Worm (Caenorhabditis elegans) whole organism, mixed stage, embryonic: Measurements from ENCODE around the gene cyn-3.
"Not testable (repeated sequence)": the region's sequence is repeated elsewhere in the genome, so short reads cannot be mapped to it uniquely, and the experiment has no call there.

Experiments
- M03D4.4 ChIP-seq: sonication (generic microtip); optimal IDR thresholded peaks from 2 replicates; lab custom pipeline; 2017; ENCODE audit warnings: mild to moderate bottlenecking, missing genetic modification characterization, missing compliant biosample characterization
- bed-3 ChIP-seq: fragments of 200-800 bp; sonication (Bioruptor generic); optimal IDR thresholded peaks from 3 replicates; lab custom pipeline; 2018; ENCODE audit warnings: mild to moderate bottlenecking, missing genetic modification characterization, moderate library complexity, missing compliant biosample characterization
- blmp-1 ChIP-seq: fragments of 150-350 bp; optimal IDR thresholded peaks from 2 replicates; lab custom pipeline; 2014; ENCODE audit warnings: missing biosample characterization, missing genetic modification characterization
- ceh-39 ChIP-seq: fragments of 150-350 bp; optimal IDR thresholded peaks from 2 replicates; lab custom pipeline; 2014; ENCODE audit warnings: missing biosample characterization, missing genetic modification characterization
- ceh-43 ChIP-seq: fragments of 200-800 bp; sonication (Bioruptor generic); optimal IDR thresholded peaks from 2 replicates; lab custom pipeline; 2018; ENCODE audit warnings: mild to moderate bottlenecking, missing genetic modification characterization, moderate library complexity, missing compliant biosample characterization
- ceh-83 ChIP-seq: fragments of 200-800 bp; sonication (Bioruptor generic); optimal IDR thresholded peaks from 2 replicates; lab custom pipeline; 2018; ENCODE audit warnings: mild to moderate bottlenecking, missing genetic modification characterization, missing compliant biosample characterization
- drap-1 ChIP-seq: fragments of 200-800 bp; sonication (Bioruptor generic); optimal IDR thresholded peaks from 3 replicates; lab custom pipeline; 2018; ENCODE audit warnings: mild to moderate bottlenecking, missing genetic modification characterization, missing compliant biosample characterization
- elt-3 ChIP-seq: fragments of 150-350 bp; optimal IDR thresholded peaks from 2 replicates; lab custom pipeline; 2014; ENCODE audit warnings: missing biosample characterization, missing genetic modification characterization
- flh-1 ChIP-seq: fragments of 200-800 bp; sonication (Bioruptor generic); optimal IDR thresholded peaks from 2 replicates; lab custom pipeline; 2018; ENCODE audit warnings: mild to moderate bottlenecking, missing genetic modification characterization, moderate library complexity, missing compliant biosample characterization
- ham-2 ChIP-seq: fragments of 200-800 bp; sonication (Bioruptor generic); optimal IDR thresholded peaks from 2 replicates; lab custom pipeline; 2018; ENCODE audit warnings: mild to moderate bottlenecking, missing genetic modification characterization, missing compliant biosample characterization
- lin-13 ChIP-seq: fragments of 150-350 bp; optimal IDR thresholded peaks from 2 replicates; lab custom pipeline; 2014; ENCODE audit warnings: missing biosample characterization, missing genetic modification characterization
- lin-32 ChIP-seq: fragments of 200-800 bp; sonication (Bioruptor generic); optimal IDR thresholded peaks from 2 replicates; lab custom pipeline; 2018; ENCODE audit warnings: mild to moderate bottlenecking, missing genetic modification characterization, missing compliant biosample characterization
- lsy-2 ChIP-seq: fragments of 150-350 bp; optimal IDR thresholded peaks from 2 replicates; lab custom pipeline; 2014; ENCODE audit warnings: missing biosample characterization, missing genetic modification characterization
- mab-5 ChIP-seq: fragments of 150-350 bp; optimal IDR thresholded peaks from 2 replicates; lab custom pipeline; 2014; ENCODE audit warnings: missing biosample characterization, missing genetic modification characterization
- mep-1 ChIP-seq: fragments of 150-350 bp; optimal IDR thresholded peaks from 2 replicates; lab custom pipeline; 2017; ENCODE audit warnings: missing biosample characterization, missing genetic modification reagents, missing genetic modification characterization, inconsistent platforms
- mls-2 ChIP-seq: sonication (generic microtip); optimal IDR thresholded peaks from 2 replicates; lab custom pipeline; 2016; ENCODE audit warnings: mild to moderate bottlenecking, missing genetic modification characterization, moderate library complexity, missing compliant biosample characterization
- nhr-2 ChIP-seq: fragments of 150-350 bp; optimal IDR thresholded peaks from 2 replicates; lab custom pipeline; 2014; ENCODE audit warnings: missing biosample characterization, missing genetic modification characterization
- nhr-28 ChIP-seq: fragments of 150-350 bp; optimal IDR thresholded peaks from 2 replicates; lab custom pipeline; 2014; ENCODE audit warnings: missing biosample characterization, missing genetic modification characterization
- nhr-76 ChIP-seq: sonication (generic microtip); optimal IDR thresholded peaks from 2 replicates; lab custom pipeline; 2017; ENCODE audit warnings: missing biosample characterization, missing genetic modification characterization
- pha-4 ChIP-seq: fragments of 150-350 bp; optimal IDR thresholded peaks from 2 replicates; lab custom pipeline; 2018; ENCODE audit warnings: missing biosample characterization, missing genetic modification reagents, missing genetic modification characterization
- sem-2 ChIP-seq: fragments of 200-800 bp; sonication (Bioruptor generic); optimal IDR thresholded peaks from 2 replicates; lab custom pipeline; 2018; ENCODE audit warnings: mild to moderate bottlenecking, missing genetic modification characterization, missing compliant biosample characterization
- snpc-4 ChIP-seq: fragments of 150-350 bp; optimal IDR thresholded peaks from 2 replicates; lab custom pipeline; 2014; ENCODE audit warnings: missing biosample characterization, missing genetic modification characterization
- sptf-1 ChIP-seq: sonication (generic microtip); optimal IDR thresholded peaks from 2 replicates; lab custom pipeline; 2017; ENCODE audit warnings: mild to moderate bottlenecking, missing genetic modification characterization, moderate library complexity, missing compliant biosample characterization
- unc-39 ChIP-seq: fragments of 150-350 bp; optimal IDR thresholded peaks from 2 replicates; lab custom pipeline; 2014; ENCODE audit warnings: missing biosample characterization, missing genetic modification characterization
- unc-62 ChIP-seq: fragments of 150-350 bp; optimal IDR thresholded peaks from 2 replicates; lab custom pipeline; 2014; ENCODE audit warnings: missing biosample characterization, missing genetic modification reagents, missing genetic modification characterization
- ztf-11 ChIP-seq: fragments of 150-350 bp; optimal IDR thresholded peaks from 2 replicates; lab custom pipeline; 2014; ENCODE audit warnings: missing biosample characterization, missing genetic modification characterization

The cyn-3 gene

ce11 chrV:15191971-15192370, 2.2 kb downstream of the cyn-3 start:
- TF ChIP-seq ceh-39 (no peak), mep-1 (tag; lab: Kevin White, UChicago) (no peak), lsy-2 (tag; lab: Kevin White, UChicago) (no peak), mab-5 (tag; lab: Kevin White, UChicago) (no peak), sptf-1 (tag; lab: Kevin White, UChicago) (no peak), nhr-2 (no peak), lin-13 (no peak), elt-3 (no peak), sem-2 (GFP tag; lab: Kevin White, UChicago) (no peak), flh-1 (no peak)

DNA sequence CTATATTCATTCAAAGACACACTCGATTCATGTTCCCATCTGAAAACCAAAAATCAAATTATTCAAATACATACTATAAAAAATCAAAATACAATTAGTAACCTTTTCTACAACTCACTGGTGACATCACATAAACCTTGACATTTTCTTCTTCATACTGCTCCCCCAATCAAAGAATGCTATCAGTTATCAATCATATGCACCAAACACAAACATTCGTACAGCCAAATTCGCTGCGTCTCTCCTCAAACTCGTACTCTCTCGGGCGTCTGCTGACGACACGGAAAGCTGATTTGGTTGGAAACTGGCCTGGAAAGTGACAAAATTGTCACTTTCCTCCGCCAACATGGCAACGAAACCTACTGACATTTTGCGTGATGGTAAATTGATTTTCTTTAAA, 2.6 kb downstream of the cyn-3 start, which contains the start of gene plc-2:
Gene plc-2 (plus strand): TSS at position 196 of the 400 bp plus-strand sequence.
- TF ChIP-seq blmp-1 (tag; lab: Kevin White, UChicago) (no peak), drap-1 (GFP tag; lab: Kevin White, UChicago) (no peak), unc-39 (no peak), nhr-76 (tag; lab: Kevin White, UChicago) (no peak), mab-5 (tag; lab: Kevin White, UChicago) (no peak), nhr-2 (no peak)
- TF ChIP-seq, all 35 proteins: peak for 0

- TF ChIP-seq ceh-43 (GFP tag; lab: Kevin White, UChicago) (no peak), sptf-1 (tag; lab: Kevin White, UChicago) (no peak), unc-62 (GFP tag; lab: Kevin White, UChicago) (no peak), mls-2 (tag; lab: Kevin White, UChicago) (no peak), snpc-4 (tag; lab: Kevin White, UChicago) (no peak)
These were observed 4.2 kb downstream of the cyn-3 start, which contains the start of gene Y75B12B.13 for ce11 chrV:15193909-15194308. Gene Y75B12B.13 (minus strand): TSS chrV:15194009.

DNA sequence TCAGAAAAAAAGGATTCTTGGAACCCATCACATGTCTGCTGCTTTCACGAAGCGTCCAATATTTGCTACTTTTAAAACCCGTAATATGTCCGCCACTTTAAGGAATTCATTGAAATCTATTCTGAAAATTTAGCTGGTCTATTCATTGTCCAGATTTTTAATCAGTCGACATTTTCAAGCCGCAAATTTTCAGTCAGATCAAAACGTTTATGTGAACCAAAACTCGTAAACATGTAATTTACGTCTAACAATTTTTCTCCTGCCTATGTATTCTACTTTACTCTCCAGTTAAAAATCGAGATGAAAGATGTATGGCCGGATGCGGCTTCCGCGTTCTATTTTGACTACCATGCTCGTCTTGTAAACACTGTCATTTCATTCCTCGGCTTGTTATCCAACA, 8.2 kb downstream of the cyn-3 start, which contains the start of gene srw-1:
Gene srw-1 (plus strand): TSS at position 301 of the 400 bp plus-strand sequence.
- TF ChIP-seq mep-1 (tag; lab: Kevin White, UChicago) (no peak), mls-2 (tag; lab: Kevin White, UChicago) (no peak), nhr-2 (no peak), nhr-28 (no peak), snpc-4 (tag; lab: Kevin White, UChicago) (no peak), M03D4.4 (tag; lab: Kevin White, UChicago) (no peak), pha-4 (tag; lab: Kevin White, UChicago) (no peak), ceh-83 (GFP tag; lab: Kevin White, UChicago) (no peak), ceh-43 (GFP tag; lab: Kevin White, UChicago) (no peak), mab-5 (tag; lab: Kevin White, UChicago) (no peak)

DNA sequence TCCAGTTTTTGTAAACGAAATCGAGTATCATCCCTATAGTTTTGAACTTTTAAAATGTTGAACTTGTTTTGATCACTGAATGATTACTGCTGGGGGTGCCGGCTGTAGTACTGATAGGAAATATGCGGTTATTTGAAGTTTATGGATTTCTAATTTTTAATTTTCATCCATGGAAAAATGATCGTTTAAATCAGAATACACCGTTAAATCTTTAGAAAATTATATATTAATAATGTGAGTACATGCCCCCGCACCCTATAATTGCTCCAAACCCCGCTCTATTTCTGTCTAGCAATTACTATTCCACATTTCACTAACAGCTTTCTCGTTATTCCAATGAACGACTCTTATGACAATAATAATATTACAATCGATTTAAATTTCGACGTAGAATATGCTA, 10.0 kb downstream of the cyn-3 start, which contains the start of gene Y75B12B.10:
Gene Y75B12B.10 (plus strand): TSS at position 301 of the 400 bp plus-strand sequence.
- TF ChIP-seq bed-3 (GFP tag; lab: Kevin White, UChicago) (no peak), lin-32 (GFP tag; lab: Kevin White, UChicago) (no peak), nhr-28 (no peak), sem-2 (GFP tag; lab: Kevin White, UChicago) (no peak), mls-2 (tag; lab: Kevin White, UChicago) (no peak)

DNA sequence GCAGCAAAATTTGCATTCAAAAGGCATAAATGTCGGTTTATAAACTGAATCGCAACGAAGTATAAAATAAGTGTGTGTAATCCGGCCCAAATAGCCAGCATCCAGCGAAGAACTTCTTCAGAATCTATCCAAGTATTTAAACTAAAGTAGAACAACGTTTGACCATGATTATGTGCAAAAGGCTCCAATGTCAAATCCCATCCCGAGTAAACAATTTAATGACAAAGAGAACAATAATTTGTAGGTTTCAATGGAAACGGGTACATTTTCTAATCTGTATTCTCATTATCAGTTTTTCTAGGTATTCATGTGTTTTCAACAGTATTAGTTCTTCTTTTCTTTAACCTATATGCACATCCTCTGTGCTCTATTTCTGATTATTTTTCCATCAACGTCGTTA, 18.0 kb downstream of the cyn-3 start, which contains the start of gene C41G6.12:
Gene C41G6.12 (minus strand): TSS at position 101 of the 400 bp plus-strand sequence.
- TF ChIP-seq flh-1; lin-32 (GFP tag; lab: Kevin White, UChicago); sptf-1 (tag; lab: Kevin White, UChicago): not testable (repeated sequence)
- TF ChIP-seq, all 35 proteins: peak for 0; not testable (repeated sequence) for 35

- TF ChIP-seq ztf-11 (tag; lab: Kevin White, UChicago); ham-2 (GFP tag; lab: Kevin White, UChicago); mep-1 (tag; lab: Kevin White, UChicago): not testable (repeated sequence)
These were observed 22.1 kb downstream of the cyn-3 start, which contains the start of gene sri-24 for ce11 chrV:15211869-15212268. Gene sri-24 (plus strand): TSS chrV:15212169.
